Worm (Caenorhabditis elegans) whole organism, L3 larva: Measurements from ENCODE around the gene T10B5.4.
A peak's percentile ranks its signal among the peaks of the same experiment; 100 is the strongest.

Experiments used
- R02D3.7 ChIP-seq: fragments of 150-350 bp; optimal IDR thresholded peaks from 2 replicates; lab custom pipeline; 2014; ENCODE audit warnings: missing biosample characterization, missing genetic modification characterization
- ZK546.5 ChIP-seq: sonication (generic microtip); optimal IDR thresholded peaks from 2 replicates; lab custom pipeline; 2017; ENCODE audit warnings: missing biosample characterization, missing genetic modification characterization
- ama-1 ChIP-seq: fragments of 150-350 bp; optimal IDR thresholded peaks from 2 replicates; lab custom pipeline; 2018
- ceh-16 ChIP-seq: sonication (generic microtip); optimal IDR thresholded peaks from 2 replicates; lab custom pipeline; 2017; ENCODE audit warnings: missing biosample characterization, missing genetic modification characterization
- ceh-28 ChIP-seq: fragments of 150-350 bp; optimal IDR thresholded peaks from 2 replicates; lab custom pipeline; 2014; ENCODE audit warnings: missing biosample characterization, missing genetic modification reagents, missing genetic modification characterization
- ceh-82 ChIP-seq: fragments of 150-350 bp; optimal IDR thresholded peaks from 2 replicates; lab custom pipeline; 2014; ENCODE audit warnings: missing biosample characterization, missing genetic modification characterization
- ceh-9 ChIP-seq: sonication (generic microtip); optimal IDR thresholded peaks from 2 replicates; lab custom pipeline; 2018; ENCODE audit warnings: missing biosample characterization, missing genetic modification characterization
- daf-12 ChIP-seq: fragments of 150-350 bp; optimal IDR thresholded peaks from 2 replicates; lab custom pipeline; 2014; ENCODE audit warnings: missing biosample characterization, missing genetic modification reagents, missing genetic modification characterization
- elt-2 ChIP-seq: sonication (generic microtip); optimal IDR thresholded peaks from 2 replicates; lab custom pipeline; 2016; ENCODE audit warnings: missing genetic modification reagents, mild to moderate bottlenecking, missing genetic modification characterization, missing compliant biosample characterization
- elt-3 ChIP-seq, 3 experiments: fragments of 150-350 bp in 1 of 3; sonication (generic microtip) in 2 of 3; optimal IDR thresholded peaks; 2 replicates in 2 of 3; 4 replicates in 1 of 3; lab custom pipeline; 2014 to 2017; ENCODE audit warnings: missing biosample characterization in 3 of 3, missing genetic modification characterization in 3 of 3
- fkh-10 ChIP-seq: sonication (generic microtip); optimal IDR thresholded peaks from 2 replicates; lab custom pipeline; 2017; ENCODE audit warnings: missing biosample characterization, missing genetic modification reagents, missing genetic modification characterization
- fkh-2 ChIP-seq: fragments of 150-350 bp; optimal IDR thresholded peaks from 2 replicates; lab custom pipeline; 2014; ENCODE audit warnings: missing biosample characterization, missing genetic modification reagents, missing genetic modification characterization
- fos-1 ChIP-seq: fragments of 150-350 bp; optimal IDR thresholded peaks from 2 replicates; lab custom pipeline; 2014; ENCODE audit warnings: missing biosample characterization, missing genetic modification characterization
- hmg-11 ChIP-seq: sonication (generic microtip); optimal IDR thresholded peaks from 2 replicates; lab custom pipeline; 2016; ENCODE audit warnings: missing genetic modification characterization, missing compliant biosample characterization
- jun-1 ChIP-seq: fragments of 150-350 bp; optimal IDR thresholded peaks from 2 replicates; lab custom pipeline; 2014; ENCODE audit warnings: missing biosample characterization, missing genetic modification reagents, missing genetic modification characterization
- lin-15B ChIP-seq: fragments of 150-350 bp; optimal IDR thresholded peaks from 2 replicates; lab custom pipeline; 2014; ENCODE audit warnings: missing biosample characterization, missing genetic modification characterization
- lin-39 ChIP-seq: fragments of 150-350 bp; optimal IDR thresholded peaks from 2 replicates; lab custom pipeline; 2018; ENCODE audit warnings: missing biosample characterization, missing genetic modification reagents, missing genetic modification characterization
- lsy-12 ChIP-seq: sonication (generic microtip); optimal IDR thresholded peaks from 2 replicates; lab custom pipeline; 2016; ENCODE audit warnings: mild to moderate bottlenecking, missing genetic modification characterization, missing compliant biosample characterization
- mdl-1 ChIP-seq: fragments of 150-350 bp; optimal IDR thresholded peaks from 2 replicates; lab custom pipeline; 2014; ENCODE audit warnings: missing biosample characterization, missing genetic modification characterization
- mml-1 ChIP-seq: fragments of 150-350 bp; sonication (generic microtip); optimal IDR thresholded peaks from 3 replicates; lab custom pipeline; 2014; ENCODE audit warnings: missing biosample characterization, missing genetic modification characterization
- nfya-1 ChIP-seq: sonication (generic microtip); optimal IDR thresholded peaks from 2 replicates; lab custom pipeline; 2017; ENCODE audit warnings: missing genetic modification characterization, mild to moderate bottlenecking, missing compliant biosample characterization, antibody characterized with exemption, moderate library complexity; ENCODE audit not compliant: insufficient read depth
- nhr-11 ChIP-seq: fragments of 150-350 bp; optimal IDR thresholded peaks from 2 replicates; lab custom pipeline; 2014; ENCODE audit warnings: missing biosample characterization, missing genetic modification characterization
- nhr-12 ChIP-seq: fragments of 150-350 bp; optimal IDR thresholded peaks from 2 replicates; lab custom pipeline; 2014; ENCODE audit warnings: missing biosample characterization, missing genetic modification characterization
- nhr-23 ChIP-seq: fragments of 150-350 bp; optimal IDR thresholded peaks from 2 replicates; lab custom pipeline; 2014; ENCODE audit warnings: missing biosample characterization, missing genetic modification reagents, missing genetic modification characterization
- nhr-25 ChIP-seq: sonication (generic microtip); optimal IDR thresholded peaks from 2 replicates; lab custom pipeline; 2017; ENCODE audit warnings: missing biosample characterization, missing genetic modification characterization
- nhr-28 ChIP-seq: fragments of 150-350 bp; optimal IDR thresholded peaks from 2 replicates; lab custom pipeline; 2014; ENCODE audit warnings: missing biosample characterization, missing genetic modification characterization
- nhr-43 ChIP-seq: sonication (generic microtip); optimal IDR thresholded peaks from 2 replicates; lab custom pipeline; 2016; ENCODE audit warnings: mild to moderate bottlenecking, missing genetic modification characterization, missing compliant biosample characterization; ENCODE audit not compliant: poor library complexity, severe bottlenecking
- nhr-67 ChIP-seq: fragments of 150-350 bp; optimal IDR thresholded peaks from 2 replicates; lab custom pipeline; 2014; ENCODE audit warnings: missing biosample characterization, missing genetic modification characterization
- pha-4 ChIP-seq: fragments of 150-350 bp; optimal IDR thresholded peaks from 2 replicates; lab custom pipeline; 2014; ENCODE audit warnings: missing biosample characterization, missing genetic modification reagents, missing genetic modification characterization
- pqm-1 ChIP-seq: fragments of 150-350 bp; optimal IDR thresholded peaks from 2 replicates; lab custom pipeline; 2017; ENCODE audit warnings: missing biosample characterization, missing genetic modification characterization, inconsistent platforms
- sea-2 ChIP-seq: fragments of 150-350 bp; sonication (generic microtip); optimal IDR thresholded peaks from 4 replicates; lab custom pipeline; 2014; ENCODE audit warnings: missing biosample characterization, missing genetic modification reagents, missing genetic modification characterization
- skn-1 ChIP-seq: fragments of 150-350 bp; optimal IDR thresholded peaks from 2 replicates; lab custom pipeline; 2014; ENCODE audit warnings: missing biosample characterization, missing genetic modification characterization
- snpc-4 ChIP-seq: fragments of 150-350 bp; optimal IDR thresholded peaks from 2 replicates; lab custom pipeline; 2014; ENCODE audit warnings: missing biosample characterization, missing genetic modification characterization
- tbx-2 ChIP-seq: sonication (generic microtip); optimal IDR thresholded peaks from 2 replicates; lab custom pipeline; 2016; ENCODE audit warnings: mild to moderate bottlenecking, missing genetic modification characterization, missing compliant biosample characterization
- unc-62 ChIP-seq: fragments of 150-350 bp; sonication (generic microtip); optimal IDR thresholded peaks from 4 replicates; lab custom pipeline; 2014; ENCODE audit warnings: missing biosample characterization, missing genetic modification reagents, missing genetic modification characterization
- zag-1 ChIP-seq: fragments of 150-350 bp; optimal IDR thresholded peaks from 2 replicates; lab custom pipeline; 2014; ENCODE audit warnings: missing biosample characterization, missing genetic modification characterization

The T10B5.4 gene

ce11 chrV:1874827-1875226 is 3.2 kb upstream of the T10B5.4 start:
- TF ChIP-seq ZK546.5, result no peak
- no peak for TF ChIP-seq unc-62 (GFP tag; lab: Kevin White, UChicago)
- TF ChIP-seq snpc-4 (tag; lab: Kevin White, UChicago), result no peak
- TF ChIP-seq nhr-28 (tag; lab: Kevin White, UChicago), result no peak
- TF ChIP-seq hmg-11 (tag; lab: Kevin White, UChicago), result no peak
- TF ChIP-seq nhr-12 (tag; lab: Kevin White, UChicago), result no peak
- TF ChIP-seq fkh-2, result no peak
- no peak for TF ChIP-seq nhr-67 (tag; lab: Kevin White, UChicago)
- no peak for TF ChIP-seq elt-2 (tag; lab: Kevin White, UChicago)
- TF ChIP-seq sea-2 (GFP tag; lab: Kevin White, UChicago), result no peak
- no peak for TF ChIP-seq R02D3.7
- no peak for TF ChIP-seq nhr-43 (tag; lab: Kevin White, UChicago)

ce11 chrV:1870515-1870940 is 1.1 kb downstream of the T10B5.4 start:
- TF ChIP-seq pha-4 (tag; lab: Kevin White, UChicago) (no peak), lin-15B (tag; lab: Kevin White, UChicago) (no peak), mdl-1 (tag; lab: Kevin White, UChicago) (no peak)

ce11 chrV:1869682-1870081 is 1.9 kb downstream of the T10B5.4 start, which contains the start of gene T10B5.3:
T10B5.3 (minus strand) TSS chrV:1869782.
- no peak for TF ChIP-seq nhr-67 (tag; lab: Kevin White, UChicago)
- no peak for TF ChIP-seq nhr-28 (tag; lab: Kevin White, UChicago)
- TF ChIP-seq elt-3 (tag; optimal IDR thresholded peaks at IDR 0.05; lab: Kevin White, UChicago), result no peak
- TF ChIP-seq ZK546.5, result no peak
- TF ChIP-seq ceh-9 (tag; lab: Kevin White, UChicago), result no peak
- no peak for TF ChIP-seq jun-1 (tag; lab: Kevin White, UChicago)
- no peak for TF ChIP-seq lin-15B (tag; lab: Kevin White, UChicago)
- TF ChIP-seq pqm-1, result no peak
- no peak for TF ChIP-seq nhr-11
- no peak for TF ChIP-seq snpc-4 (tag; lab: Kevin White, UChicago)
- no peak for TF ChIP-seq fos-1 (tag; lab: Kevin White, UChicago)
- no peak for TF ChIP-seq nhr-23
- TF ChIP-seq mml-1 (tag; lab: Kevin White, UChicago), result no peak
- TF ChIP-seq skn-1 (tag; lab: Kevin White, UChicago), result no peak

- TF ChIP-seq unc-62 (GFP tag; lab: Kevin White, UChicago), result no peak
- TF ChIP-seq elt-3 (tag; optimal IDR thresholded peaks at IDR 0.05; lab: Kevin White, UChicago), result no peak
- no peak for TF ChIP-seq ama-1 (lab: Kevin White, UChicago)
- peak; percentile 29 for TF ChIP-seq fkh-10 (GFP tag; lab: Kevin White, UChicago)
- peak; percentile 82 for TF ChIP-seq nhr-25 (tag; lab: Kevin White, UChicago)
- peak; percentile 16 for TF ChIP-seq pqm-1
- no peak for TF ChIP-seq sea-2 (GFP tag; lab: Kevin White, UChicago)
- peak; percentile 71 for TF ChIP-seq hmg-11 (tag; lab: Kevin White, UChicago)
- TF ChIP-seq lin-39, result peak; percentile 85
- no peak for TF ChIP-seq daf-12 (tag; lab: Kevin White, UChicago)
- TF ChIP-seq ceh-82 (tag; lab: Kevin White, UChicago), result peak; percentile 72
- peak; percentile 93 for TF ChIP-seq pha-4 (tag; lab: Kevin White, UChicago)
- no peak for TF ChIP-seq ceh-9 (tag; lab: Kevin White, UChicago)
- peak; percentile 74 for TF ChIP-seq R02D3.7
- peak; percentile 96 for TF ChIP-seq lin-15B (tag; lab: Kevin White, UChicago)
- peak; percentile 90 for TF ChIP-seq nfya-1 (tag; lab: Kevin White, UChicago)
- peak; percentile 80 for TF ChIP-seq snpc-4 (tag; lab: Kevin White, UChicago)
- TF ChIP-seq nhr-23, result peak; percentile 95
- TF ChIP-seq fos-1 (tag; lab: Kevin White, UChicago), result no peak
- TF ChIP-seq elt-2 (tag; lab: Kevin White, UChicago), result peak; percentile 65
- TF ChIP-seq ceh-28 (tag; lab: Kevin White, UChicago), result peak; percentile 56
- peak; percentile 69 for TF ChIP-seq tbx-2 (tag; lab: Kevin White, UChicago)
- TF ChIP-seq jun-1 (tag; lab: Kevin White, UChicago), result peak; percentile 32
- TF ChIP-seq nhr-11, result peak; percentile 41
- TF ChIP-seq nhr-67 (tag; lab: Kevin White, UChicago), result peak; percentile 7
- TF ChIP-seq nhr-43 (tag; lab: Kevin White, UChicago), result peak; percentile 77
- TF ChIP-seq zag-1 (tag; lab: Kevin White, UChicago), result peak; percentile 33
- TF ChIP-seq lsy-12, result peak; percentile 76
- TF ChIP-seq ceh-16 (tag; lab: Kevin White, UChicago), result no peak
- no peak for TF ChIP-seq nhr-28 (tag; lab: Kevin White, UChicago)
Observed at ce11 chrV:1868596-1869263, 2.9 kb downstream of the T10B5.4 start, which contains the start of gene knl-3. knl-3 (plus strand) TSS chrV:1869213.
